Worm (Caenorhabditis elegans): ENCODE measurements around the gene T05H4.3.

ce11 chrV:6485109-6485508, 43.0 kb downstream of the T05H4.3 start:
- TF ChIP-seq mab-5 (tag; optimal IDR thresholded peaks at IDR 0.05) (no peak), ceh-83 (GFP tag; optimal IDR thresholded peaks at IDR 0.05) (peak; percentile 20)

Measured in whole organism, mixed stage, embryonic.